Worm (Caenorhabditis elegans): ENCODE measurements around the gene cdka-1.

- TF ChIP-seq him-1 (tag; optimal IDR thresholded peaks at IDR 0.05) (no peak), dao-5 (tag; optimal IDR thresholded peaks at IDR 0.05) (no peak), W03F9.2 (tag; optimal IDR thresholded peaks at IDR 0.05) (no peak)
Observed at ce11 chrIII:4616071-4616571, 42.5 kb upstream of the cdka-1 start, which contains the start of gene lips-3.

Data from whole organism, L4/young adult.